Fruit fly (Drosophila melanogaster): Measurements from ENCODE around the gene CG14839.

CG14839 gene

DNA sequence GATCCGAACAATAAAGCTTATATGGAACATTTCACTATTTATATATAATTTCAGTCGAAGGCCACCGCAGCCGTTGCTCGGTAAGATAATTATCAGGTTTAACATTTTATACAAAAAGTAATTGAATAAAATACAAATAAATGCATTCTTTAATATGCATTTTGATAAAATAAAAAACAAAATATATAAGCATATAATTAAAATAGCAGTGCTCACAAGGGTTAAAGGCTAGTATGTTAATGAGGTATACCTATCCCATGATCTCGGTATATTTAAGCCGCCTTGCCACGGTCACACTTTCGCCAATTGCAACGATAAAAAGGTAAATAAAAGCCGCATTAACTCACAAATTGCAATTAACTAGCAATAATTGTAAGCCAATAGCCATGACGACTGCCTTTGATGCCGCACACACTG lies 46.6 kb downstream of the CG14839 start, which contains the start of gene Polr2I:
Gene Polr2I, plus strand, starts transcription at position 289 of the 417 bp plus-strand sequence.
- TF ChIP-seq fkh (GFP tag; optimal IDR thresholded peaks at IDR 0.05): peak; percentile 68
- TF ChIP-seq CG31627 (GFP tag; optimal IDR thresholded peaks at IDR 0.05): peak; percentile 27
- peak; percentile 37 for TF ChIP-seq cyc (GFP tag; optimal IDR thresholded peaks at IDR 0.05)
- TF ChIP-seq net (GFP tag; optimal IDR thresholded peaks at IDR 0.05): no peak
- peak; percentile 12 for TF ChIP-seq fd59A (GFP tag; optimal IDR thresholded peaks at IDR 0.05)
- no peak for TF ChIP-seq Blimp-1 (GFP tag; optimal IDR thresholded peaks at IDR 0.05)
- no peak for TF ChIP-seq Hr39 (GFP tag; optimal IDR thresholded peaks at IDR 0.05)
- peak; percentile 26 for TF ChIP-seq CG8632 (GFP tag; optimal IDR thresholded peaks at IDR 0.05)
- TF ChIP-seq esn (GFP tag; optimal IDR thresholded peaks at IDR 0.05): peak; percentile 35
- TF ChIP-seq CG15336 (GFP tag; IDR thresholded peaks at IDR 0.05): peak; percentile 10; the same call in 1 of the 2 replicates
- peak; percentile 33 for TF ChIP-seq CG34406 (GFP tag; optimal IDR thresholded peaks at IDR 0.05)
- 0 out of 2 replicates have a peak, but pooled peaks have one; percentile 30 for TF ChIP-seq Gug (GFP tag; IDR thresholded peaks at IDR 0.05)
- TF ChIP-seq Ets96B (tag; optimal IDR thresholded peaks at IDR 0.05): peak; percentile 45
- TF ChIP-seq Sox14 (GFP tag; optimal IDR thresholded peaks at IDR 0.05): peak; percentile 62
- no peak for TF ChIP-seq CG3919 (GFP tag; optimal IDR thresholded peaks at IDR 0.05)
- peak; percentile 15 for TF ChIP-seq CG6792 (GFP tag; optimal IDR thresholded peaks at IDR 0.05)
- no peak for TF ChIP-seq Eip75B (GFP tag; optimal IDR thresholded peaks at IDR 0.05)
- TF ChIP-seq lz (GFP tag; optimal IDR thresholded peaks at IDR 0.05): peak; percentile 33
- TF ChIP-seq achi (GFP tag; optimal IDR thresholded peaks at IDR 0.05): no peak
- peak; percentile 32; the same call in 1 of the 3 replicates for TF ChIP-seq eg (GFP tag; IDR thresholded peaks at IDR 0.05)
- peak; percentile 56 for TF ChIP-seq CG3032 (tag; optimal IDR thresholded peaks at IDR 0.05)
- peak; percentile 7 for TF ChIP-seq topi (GFP tag; optimal IDR thresholded peaks at IDR 0.05)
- peak; percentile 58 for TF ChIP-seq Eip78C (GFP tag)
- TF ChIP-seq Sox15 (GFP tag; optimal IDR thresholded peaks at IDR 0.05): peak; percentile 37
- TF ChIP-seq CG7368 (GFP tag; optimal IDR thresholded peaks at IDR 0.05): no peak
- TF ChIP-seq acj6 (GFP tag; optimal IDR thresholded peaks at IDR 0.05): no peak

DNA sequence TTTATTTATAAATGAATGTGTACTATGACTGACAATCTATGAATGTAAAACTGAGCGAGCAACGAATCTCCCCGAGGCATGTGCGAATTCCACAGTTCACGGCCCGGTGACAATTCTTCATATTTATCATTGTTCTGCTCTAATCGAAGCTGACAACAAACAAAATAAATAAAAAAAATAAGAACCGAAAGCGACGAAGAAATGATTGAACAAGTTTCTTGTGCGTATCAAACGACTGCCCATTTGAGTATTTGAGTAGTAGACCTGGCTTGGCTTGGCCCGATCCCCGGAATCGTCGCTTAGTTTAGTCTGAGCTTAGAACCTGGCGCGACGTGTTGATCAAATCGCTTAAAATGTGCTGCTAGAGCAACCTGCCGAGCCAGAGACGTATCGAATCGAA lies 47.9 kb downstream of the CG14839 start, which contains the start of gene CG31321:
Gene CG31321, plus strand, starts transcription at position 301 of the 400 bp plus-strand sequence.
- TF ChIP-seq CG31627 (GFP tag; optimal IDR thresholded peaks at IDR 0.05): no peak
- no peak for TF ChIP-seq CG11762 (GFP tag; optimal IDR thresholded peaks at IDR 0.05; ENCODE audit: insufficient read depth)

DNA sequence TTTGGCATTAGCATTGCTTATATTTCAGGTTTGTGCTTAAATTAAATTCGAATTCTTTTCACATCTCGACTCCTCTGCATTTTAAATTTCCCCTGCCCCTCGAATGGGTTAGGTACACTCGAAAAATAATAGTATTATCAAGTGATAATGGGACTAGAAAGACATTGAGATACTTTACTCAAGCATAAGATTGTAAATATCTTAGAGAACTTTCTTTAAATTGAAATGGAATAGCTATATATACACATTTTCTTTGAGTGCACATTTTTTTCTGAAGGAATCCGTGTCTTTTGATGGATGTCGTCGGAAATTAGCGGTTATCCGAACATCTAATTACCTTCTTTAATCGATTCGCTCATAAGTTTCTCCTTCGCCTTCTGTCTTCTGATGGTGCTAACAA lies 48.8 kb downstream of the CG14839 start:
- TF ChIP-seq CG6854 (GFP tag; optimal IDR thresholded peaks at IDR 0.05) (no peak), CG15336 (GFP tag; IDR thresholded peaks at IDR 0.05) (peak; percentile 33; the same call in 1 of the 2 replicates), eg (GFP tag; IDR thresholded peaks at IDR 0.05) (peak; percentile 18; the same call in 1 of the 3 replicates), CG10631 (GFP tag; optimal IDR thresholded peaks at IDR 0.05) (peak; percentile 18), Eip78C (GFP tag) (peak; percentile 58), CG10669 (GFP tag; optimal IDR thresholded peaks at IDR 0.05) (no peak), Lpt (GFP tag; optimal IDR thresholded peaks at IDR 0.05) (no peak), acj6 (GFP tag; optimal IDR thresholded peaks at IDR 0.05) (peak; percentile 3), CG32006 (GFP tag; optimal IDR thresholded peaks at IDR 0.05) (peak; percentile 22), Hr38 (GFP tag; optimal IDR thresholded peaks at IDR 0.05) (no peak), cyc (GFP tag; optimal IDR thresholded peaks at IDR 0.05) (peak; percentile 18), lz (GFP tag; optimal IDR thresholded peaks at IDR 0.05) (peak; percentile 46), Hr4 (GFP tag; optimal IDR thresholded peaks at IDR 0.05) (no peak), Ets21C (GFP tag; optimal IDR thresholded peaks at IDR 0.05) (no peak), Hr39 (GFP tag; optimal IDR thresholded peaks at IDR 0.05) (peak; percentile 45), Ets96B (tag; optimal IDR thresholded peaks at IDR 0.05) (no peak), CG31627 (GFP tag; optimal IDR thresholded peaks at IDR 0.05) (peak; percentile 31), esn (GFP tag; optimal IDR thresholded peaks at IDR 0.05) (peak; percentile 46), CG6163 (GFP tag; IDR thresholded peaks at IDR 0.05) (no peak), topi (GFP tag; optimal IDR thresholded peaks at IDR 0.05) (peak; percentile 39), CG3919 (GFP tag; optimal IDR thresholded peaks at IDR 0.05) (no peak), Blimp-1 (GFP tag; optimal IDR thresholded peaks at IDR 0.05) (no peak), CG6808 (GFP tag; optimal IDR thresholded peaks at IDR 0.05) (no peak)
